Fruit fly (Drosophila melanogaster): ENCODE results near the gene jp.

Gene jp

DNA sequence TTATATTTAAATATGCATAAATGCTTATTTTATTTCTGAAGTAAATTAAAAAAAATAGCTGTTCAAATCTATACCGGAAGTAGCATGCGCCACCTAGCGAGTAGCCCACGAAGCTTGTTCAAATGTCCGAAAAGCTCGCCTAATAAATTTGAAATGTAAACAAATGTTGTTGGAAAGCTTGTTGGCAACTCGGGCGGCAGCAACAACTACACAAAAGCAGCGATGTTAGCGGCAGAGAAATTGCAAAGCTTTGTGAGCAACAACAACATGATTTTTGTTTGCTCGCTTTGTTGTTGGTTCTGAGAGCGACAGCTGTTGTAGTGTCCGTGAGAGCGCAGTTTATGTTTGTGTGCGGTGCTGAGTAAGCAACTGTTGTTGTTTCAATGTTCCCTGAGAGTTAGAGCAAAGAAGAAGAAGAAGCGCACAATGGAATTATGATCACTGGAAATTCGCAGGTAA, 877 bp upstream of the jp start (continued):
- TF ChIP-seq bab2 (GFP tag; optimal IDR thresholded peaks at IDR 0.05) (peak; percentile 79), CG10147 (GFP tag; optimal IDR thresholded peaks at IDR 0.05) (peak; percentile 98), CG17612 (GFP tag; IDR thresholded peaks at IDR 0.05) (peak; percentile 79), Max (GFP tag; optimal IDR thresholded peaks at IDR 0.05) (peak; percentile 96), ato (GFP tag; IDR thresholded peaks at IDR 0.05; ENCODE audit: partially characterized antibody) (no peak), CG11695 (GFP tag; IDR thresholded peaks at IDR 0.05) (peak; percentile 94), CG5180 (GFP tag; optimal IDR thresholded peaks at IDR 0.05) (peak; percentile 93), CG14860 (GFP tag; IDR thresholded peaks at IDR 0.05; ENCODE audit: partially characterized antibody) (no peak), chif (GFP tag; optimal IDR thresholded peaks at IDR 0.05) (peak; percentile 85 to 94), Gug (GFP tag; IDR thresholded peaks at IDR 0.05) (peak; percentile 65; the same call in 3 of the 4 replicates), CG9817 (tag; optimal IDR thresholded peaks at IDR 0.05) (peak; percentile 97), CG8478 (optimal IDR thresholded peaks at IDR 0.05) (no peak), Lhr (GFP tag; optimal IDR thresholded peaks at IDR 0.05) (peak; percentile 97), Dp (GFP tag; optimal IDR thresholded peaks at IDR 0.05) (peak; percentile 70), CG10979 (tag; optimal IDR thresholded peaks at IDR 0.05) (peak; percentile 91), gcm2 (GFP tag; optimal IDR thresholded peaks at IDR 0.05) (peak; percentile 99), phol (tag; optimal IDR thresholded peaks at IDR 0.05) (peak; percentile 88), pros (GFP tag; optimal IDR thresholded peaks at IDR 0.05) (no peak), onecut (GFP tag; IDR thresholded peaks at IDR 0.05) (peak; percentile 97), otp (GFP tag; IDR thresholded peaks at IDR 0.05) (peak; percentile 99), tgo (GFP tag; IDR thresholded peaks at IDR 0.05) (peak; percentile 91), CG11696 (GFP tag; IDR thresholded peaks at IDR 0.05) (peak; percentile 91), Doc2 (GFP tag; IDR thresholded peaks at IDR 0.05) (peak; percentile 61; the same call in 1 of the 2 replicates), Fer1 (GFP tag; optimal IDR thresholded peaks at IDR 0.05) (peak; percentile 100), CG6175 (GFP tag; IDR thresholded peaks at IDR 0.05) (peak; percentile 94), gfzf (GFP tag; optimal IDR thresholded peaks at IDR 0.05) (peak; percentile 0), CG13624 (GFP tag; optimal IDR thresholded peaks at IDR 0.05) (peak; percentile 96), sens-2 (GFP tag; IDR thresholded peaks at IDR 0.05) (peak; percentile 98), peb (GFP tag; IDR thresholded peaks at IDR 0.05) (peak; percentile 86), Mes4 (GFP tag; optimal IDR thresholded peaks at IDR 0.05) (peak; percentile 96), CG1233 (GFP tag; optimal IDR thresholded peaks at IDR 0.05) (peak; percentile 99), CG2889 (GFP tag; IDR thresholded peaks at IDR 0.05) (peak; percentile 63; the same call in 2 of the 3 replicates), stc (GFP tag; IDR thresholded peaks at IDR 0.05) (peak; percentile 98), zen (tag; optimal IDR thresholded peaks at IDR 0.05) (peak; percentile 71), CG8944 (GFP tag; optimal IDR thresholded peaks at IDR 0.05) (peak; percentile 64), chinmo (GFP tag; IDR thresholded peaks at IDR 0.05; ENCODE audit: partially characterized antibody) (peak; percentile 92; the same call in 3 of the 4 replicates), CG13296 (GFP tag; optimal IDR thresholded peaks at IDR 0.05) (peak; percentile 100), CG11456 (GFP tag; IDR thresholded peaks at IDR 0.05) (peak; percentile 98), CG3995 (GFP tag; optimal IDR thresholded peaks at IDR 0.05) (peak; percentile 81), grau (tag; optimal IDR thresholded peaks at IDR 0.05) (peak; percentile 95), CG12155 (GFP tag; optimal IDR thresholded peaks at IDR 0.05) (peak; percentile 87), CG12942 (GFP tag; optimal IDR thresholded peaks at IDR 0.05) (peak; percentile 90), sr (GFP tag; IDR thresholded peaks at IDR 0.05) (peak; percentile 99), CG2120 (GFP tag; optimal IDR thresholded peaks at IDR 0.05) (peak; percentile 82), twi (tag; optimal IDR thresholded peaks at IDR 0.05) (peak; percentile 87), CG13775 (GFP tag; optimal IDR thresholded peaks at IDR 0.05) (peak; percentile 96), CG3847 (GFP tag; IDR thresholded peaks at IDR 0.05) (peak; percentile 90), Hr39 (optimal IDR thresholded peaks at IDR 0.05) (no peak), CG31388 (GFP tag; optimal IDR thresholded peaks at IDR 0.05) (peak; percentile 81), Xbp1 (GFP tag; optimal IDR thresholded peaks at IDR 0.05) (peak; percentile 96), sc (optimal IDR thresholded peaks at IDR 0.05) (no peak), sc (GFP tag; optimal IDR thresholded peaks at IDR 0.05) (peak; percentile 96)

All from whole organism, embryonic.